Worm (Caenorhabditis elegans) whole organism, young adult: ENCODE results near the gene gdh-1.
A peak's percentile ranks its signal among the peaks of the same experiment; 100 is the strongest.

ENCODE experiments used
- B0019.2 ChIP-seq: fragments of 200-800 bp; sonication (Bioruptor generic); conservative IDR thresholded peaks from 2 replicates; pipeline ENCODE4 v1.3.6; 2022; ENCODE audit warnings: missing genetic modification reagents, missing genetic modification characterization, missing compliant biosample characterization
- F23B12.7 ChIP-seq: sonication (generic microtip); optimal IDR thresholded peaks from 2 replicates; lab custom pipeline; 2017; ENCODE audit warnings: missing genetic modification characterization, mild to moderate bottlenecking, missing compliant biosample characterization, antibody characterized with exemption, moderate library complexity; ENCODE audit not compliant: insufficient read depth
- F57A8.1 ChIP-seq: fragments of 200-800 bp; sonication (Bioruptor generic); optimal IDR thresholded peaks from 2 replicates; lab custom pipeline; 2018; ENCODE audit warnings: mild to moderate bottlenecking, missing genetic modification characterization, moderate library complexity, missing compliant biosample characterization
- F57C9.4 ChIP-seq: sonication (generic microtip); optimal IDR thresholded peaks from 2 replicates; lab custom pipeline; 2017; ENCODE audit warnings: mild to moderate bottlenecking, missing genetic modification characterization, missing compliant biosample characterization
- die-1 ChIP-seq: sonication (generic microtip); optimal IDR thresholded peaks from 2 replicates; lab custom pipeline; 2016; ENCODE audit warnings: missing genotype, mild to moderate bottlenecking, missing genetic modification characterization, missing compliant biosample characterization
- efl-1 ChIP-seq: fragments of 150-350 bp; optimal IDR thresholded peaks from 2 replicates; lab custom pipeline; 2014; ENCODE audit warnings: missing biosample characterization, missing genetic modification reagents, missing genetic modification characterization
- egrh-3 ChIP-seq: fragments of 200-800 bp; sonication (Bioruptor generic); IDR thresholded peaks from 2 replicates; pipeline ENCODE4 v1.3.6; 2022; ENCODE audit warnings: missing genetic modification reagents, missing genetic modification characterization, missing compliant biosample characterization
- hlh-12 ChIP-seq: sonication (generic microtip); optimal IDR thresholded peaks from 2 replicates; lab custom pipeline; 2016; ENCODE audit warnings: missing genetic modification characterization, missing compliant biosample characterization
- hsf-1 ChIP-seq: fragments of 200-800 bp; sonication (Bioruptor generic); IDR thresholded peaks from 2 replicates; pipeline ENCODE4 v1.3.6; 2022; ENCODE audit warnings: missing genetic modification reagents, missing genetic modification characterization, missing compliant biosample characterization
- lin-54 ChIP-seq: fragments of 200-800 bp; sonication (Bioruptor generic); optimal IDR thresholded peaks from 2 replicates; lab custom pipeline; 2018; ENCODE audit warnings: mild to moderate bottlenecking, missing genetic modification characterization, missing compliant biosample characterization
- pha-4 ChIP-seq: fragments of 150-350 bp; sonication (generic microtip); optimal IDR thresholded peaks from 2 replicates; lab custom pipeline; 2014; ENCODE audit warnings: missing biosample characterization, missing genetic modification reagents, missing genetic modification characterization
- sea-2 ChIP-seq: fragments of 200-800 bp; sonication (Bioruptor generic); IDR thresholded peaks from 2 replicates; pipeline ENCODE4 v1.3.6; 2022; ENCODE audit warnings: missing genetic modification characterization, missing compliant biosample characterization
- snpc-4 ChIP-seq, 5 experiments: fragments of 150-350 bp in 1 of 5; sonication (generic microtip) in 4 of 5; optimal IDR thresholded peaks; 2 replicates each; lab custom pipeline; 2014 to 2018; ENCODE audit warnings: missing genetic modification characterization in 5 of 5, missing biosample characterization in 3 of 5, antibody characterized with exemption in 2 of 5, mild to moderate bottlenecking in 2 of 5, missing compliant biosample characterization in 2 of 5, missing genotype in 2 of 5, moderate library complexity in 2 of 5, missing genetic modification reagents in 1 of 5

- TF ChIP-seq hlh-12 (tag; lab: Kevin White, UChicago) (no peak), sea-2 (GFP tag; lab: Robert Waterston, UW) (no peak), efl-1 (GFP tag; lab: Kevin White, UChicago) (no peak), egrh-3 (GFP tag; lab: Robert Waterston, UW) (no peak), hsf-1 (GFP tag; lab: Robert Waterston, UW) (peak; percentile 57; the same call in 1 of the 2 replicates), F23B12.7 (tag; lab: Kevin White, UChicago) (peak; percentile 8), pha-4 (tag; lab: Kevin White, UChicago) (peak; percentile 71), F57C9.4 (tag; lab: Kevin White, UChicago) (no peak), F57A8.1 (no peak), die-1 (tag; lab: Kevin White, UChicago) (peak; percentile 28), snpc-4 (GFP tag; optimal IDR thresholded peaks at IDR 0.05; lab: Kevin White, UChicago) (no peak), snpc-4 (tag; optimal IDR thresholded peaks at IDR 0.05; lab: Kevin White, UChicago) (peak in 1 of 4 experiments; percentile 34), lin-54 (GFP tag; lab: Kevin White, UChicago) (peak; percentile 64), B0019.2 (no peak)
These were observed 2.5 kb downstream of the gdh-1 start for ce11 chrIV:11955592-11955991.
